Fruit fly (Drosophila melanogaster) whole organism, embryonic: Measurements from ENCODE around the gene pod1.

Source experiments
- ATbp ChIP-seq: fragments of 200-800 bp; sonication (Bioruptor generic); optimal IDR thresholded peaks from 2 replicates; lab custom pipeline; 2017; ENCODE audit warnings: missing biosample characterization, mild to moderate bottlenecking, missing genetic modification characterization, missing genetic modification reagents
- Atf-2 ChIP-seq: fragments of 200-800 bp; sonication (Bioruptor generic); optimal IDR thresholded peaks from 2 replicates; lab custom pipeline; 2016; ENCODE audit warnings: missing biosample characterization, missing genetic modification characterization
- Awh ChIP-seq: fragments of 200-800 bp; sonication (Bioruptor generic); IDR thresholded peaks from 2 replicates; pipeline ENCODE4, ENCODE4 v1.3.6; 2022; ENCODE audit warnings: missing biosample characterization, missing genetic modification characterization
- Bdp1 ChIP-seq: fragments of 200-800 bp; sonication (Bioruptor generic); optimal IDR thresholded peaks from 3 replicates; lab custom pipeline; 2016; ENCODE audit warnings: missing biosample characterization, missing genetic modification characterization
- CG10267 ChIP-seq: fragments of 200-800 bp; sonication (Bioruptor generic); optimal IDR thresholded peaks from 2 replicates; lab custom pipeline; 2018; ENCODE audit warnings: missing biosample characterization, mild to moderate bottlenecking, missing genetic modification characterization, moderate library complexity
- CG10431 ChIP-seq: fragments of 200-800 bp; sonication (Bioruptor generic); optimal IDR thresholded peaks from 3 replicates; lab custom pipeline; 2018; ENCODE audit warnings: missing biosample characterization, mild to moderate bottlenecking, missing genetic modification characterization
- CG10959 ChIP-seq: fragments of 200-800 bp; sonication (Bioruptor generic); IDR thresholded peaks from 2 replicates; pipeline ENCODE4 v1.3.6; 2022; ENCODE audit warnings: missing biosample characterization, missing genetic modification characterization
- CG11093 ChIP-seq: fragments of 200-800 bp; sonication (Bioruptor generic); IDR thresholded peaks from 3 replicates; pipeline ENCODE4 v1.3.6; 2022; ENCODE audit warnings: missing biosample characterization, missing genetic modification characterization
- CG11247 ChIP-seq: fragments of 200-800 bp; sonication (Bioruptor generic); IDR thresholded peaks from 2 replicates; pipeline ENCODE4 v1.3.6; 2022; ENCODE audit warnings: missing biosample characterization, missing genetic modification characterization
- CG12299 ChIP-seq: fragments of 200-800 bp; sonication (Bioruptor generic); optimal IDR thresholded peaks from 2 replicates; lab custom pipeline; 2018; ENCODE audit warnings: missing biosample characterization, mild to moderate bottlenecking, missing genetic modification characterization
- CG12391 ChIP-seq: fragments of 200-800 bp; sonication (Bioruptor generic); optimal IDR thresholded peaks from 3 replicates; lab custom pipeline; 2018; ENCODE audit warnings: missing biosample characterization, mild to moderate bottlenecking, missing genetic modification characterization, moderate library complexity
- CG14014 ChIP-seq: fragments of 200-800 bp; sonication (Bioruptor generic); IDR thresholded peaks from 2 replicates; pipeline ENCODE4 v1.3.6; 2022; ENCODE audit warnings: missing biosample characterization, missing genetic modification characterization
- CG15696 ChIP-seq: fragments of 200-800 bp; sonication (Bioruptor generic); optimal IDR thresholded peaks from 2 replicates; lab custom pipeline; 2019; ENCODE audit warnings: missing biosample characterization, mild to moderate bottlenecking, missing genetic modification characterization, moderate library complexity
- CG17912 ChIP-seq: fragments of 200-800 bp; sonication (Bioruptor generic); optimal IDR thresholded peaks from 2 replicates; lab custom pipeline; 2018; ENCODE audit warnings: missing biosample characterization, mild to moderate bottlenecking, missing genetic modification characterization
- CG1792 ChIP-seq: fragments of 200-800 bp; sonication (Bioruptor generic); optimal IDR thresholded peaks from 2 replicates; lab custom pipeline; 2016; ENCODE audit warnings: missing biosample characterization, missing genetic modification characterization
- CG18619 ChIP-seq: fragments of 200-800 bp; sonication (Bioruptor generic); optimal IDR thresholded peaks from 3 replicates; lab custom pipeline; 2017; ENCODE audit warnings: missing biosample characterization, mild to moderate bottlenecking, missing genetic modification characterization
- CG2678 ChIP-seq: fragments of 200-800 bp; sonication (Bioruptor generic); optimal IDR thresholded peaks from 3 replicates; lab custom pipeline; 2019; ENCODE audit warnings: missing biosample characterization, mild to moderate bottlenecking, missing genetic modification characterization, moderate library complexity
- CG31365 ChIP-seq: fragments of 200-800 bp; sonication (Bioruptor generic); optimal IDR thresholded peaks from 2 replicates; lab custom pipeline; 2018; ENCODE audit warnings: missing biosample characterization, mild to moderate bottlenecking, missing genetic modification characterization
- CG3281 ChIP-seq: fragments of 200-800 bp; sonication (Bioruptor generic); optimal IDR thresholded peaks from 3 replicates; lab custom pipeline; 2017; ENCODE audit warnings: missing biosample characterization, mild to moderate bottlenecking, missing genetic modification characterization
- CG34422 ChIP-seq: fragments of 200-800 bp; sonication (Bioruptor generic); IDR thresholded peaks from 3 replicates; pipeline ENCODE4 v1.3.6; 2022; ENCODE audit warnings: missing biosample characterization, missing genetic modification characterization
- CG6254 ChIP-seq: fragments of 200-800 bp; sonication (Bioruptor generic); optimal IDR thresholded peaks from 3 replicates; lab custom pipeline; 2017; ENCODE audit warnings: mild to moderate bottlenecking, missing biosample characterization, missing genetic modification reagents, missing genetic modification characterization
- CG7372 ChIP-seq: fragments of 200-800 bp; sonication (Bioruptor generic); IDR thresholded peaks from 2 replicates; pipeline ENCODE4 v1.3.6; 2022; ENCODE audit warnings: missing biosample characterization, missing genetic modification characterization
- CG7786 ChIP-seq: fragments of 200-800 bp; sonication (Bioruptor generic); optimal IDR thresholded peaks from 2 replicates; lab custom pipeline; 2016; ENCODE audit warnings: missing biosample characterization, missing genetic modification characterization
- CG9609 ChIP-seq: fragments of 200-800 bp; sonication (Bioruptor generic); optimal IDR thresholded peaks from 3 replicates; lab custom pipeline; 2016; ENCODE audit warnings: missing biosample characterization, missing genetic modification characterization
- ERR ChIP-seq: fragments of 200-800 bp; sonication (Bioruptor generic); optimal IDR thresholded peaks from 2 replicates; lab custom pipeline; 2016; ENCODE audit warnings: missing biosample characterization, missing genetic modification characterization
- Fer2 ChIP-seq: fragments of 200-800 bp; sonication (Bioruptor generic); optimal IDR thresholded peaks from 2 replicates; lab custom pipeline; 2018; ENCODE audit warnings: missing biosample characterization, mild to moderate bottlenecking, missing genetic modification characterization, moderate library complexity
- Gsc ChIP-seq: fragments of 200-800 bp; sonication (Bioruptor generic); IDR thresholded peaks from 2 replicates; pipeline ENCODE4 v1.3.6; 2022; ENCODE audit warnings: missing biosample characterization, missing genetic modification characterization
- H15 ChIP-seq: fragments of 200-800 bp; sonication (Bioruptor generic); IDR thresholded peaks from 3 replicates; pipeline ENCODE4 v1.3.6; 2022; ENCODE audit warnings: missing biosample characterization, missing genetic modification characterization
- H2.0 ChIP-seq: fragments of 200-800 bp; sonication (Bioruptor generic); IDR thresholded peaks from 2 replicates; pipeline ENCODE4 v1.3.6; 2022; ENCODE audit warnings: missing biosample characterization, missing genetic modification characterization
- Lim3 ChIP-seq: fragments of 200-800 bp; sonication (Bioruptor generic); IDR thresholded peaks from 2 replicates; pipeline ENCODE4 v1.3.6; 2022; ENCODE audit warnings: missing biosample characterization, missing genetic modification characterization
- Sox100B ChIP-seq: fragments of 200-800 bp; sonication (Bioruptor generic); optimal IDR thresholded peaks from 3 replicates; lab custom pipeline; 2018; ENCODE audit warnings: missing biosample characterization, mild to moderate bottlenecking, missing genetic modification characterization
- Tbp ChIP-seq: fragments of >200 bp; optimal IDR thresholded peaks from 2 replicates; lab custom pipeline; 2018; ENCODE audit warnings: missing biosample characterization, missing genetic modification characterization
- ap ChIP-seq: fragments of 200-800 bp; sonication (Bioruptor generic); IDR thresholded peaks from 2 replicates; pipeline ENCODE4 v1.3.6; 2022; ENCODE audit warnings: missing biosample characterization, missing genetic modification characterization
- ase ChIP-seq: fragments of 200-800 bp; sonication (Bioruptor generic); IDR thresholded peaks from 3 replicates; pipeline ENCODE4 v1.3.6; 2022; ENCODE audit warnings: missing biosample characterization, missing genetic modification characterization
- caup ChIP-seq: fragments of 200-800 bp; sonication (Bioruptor generic); optimal IDR thresholded peaks from 3 replicates; lab custom pipeline; 2017; ENCODE audit warnings: missing biosample characterization, mild to moderate bottlenecking, missing genetic modification characterization, moderate library complexity; ENCODE audit not compliant: severe bottlenecking
- crc ChIP-seq: fragments of 200-800 bp; sonication (Bioruptor generic); optimal IDR thresholded peaks from 2 replicates; lab custom pipeline; 2016; ENCODE audit warnings: missing biosample characterization, missing genetic modification characterization
- dysf ChIP-seq: fragments of 200-800 bp; sonication (Bioruptor generic); IDR thresholded peaks from 3 replicates; pipeline ENCODE4 v1.3.6; 2022; ENCODE audit warnings: missing biosample characterization, missing genetic modification characterization
- ems ChIP-seq: fragments of 200-800 bp; sonication (Bioruptor generic); optimal IDR thresholded peaks from 3 replicates; lab custom pipeline; 2016; ENCODE audit warnings: missing biosample characterization, missing genetic modification characterization
- esg ChIP-seq: fragments of 200-800 bp; sonication (Bioruptor generic); conservative IDR thresholded peaks from 2 replicates; pipeline ENCODE4 v1.3.6; 2022; ENCODE audit warnings: missing biosample characterization, missing genetic modification characterization
- fd3F ChIP-seq: fragments of 200-800 bp; sonication (Bioruptor generic); optimal IDR thresholded peaks from 2 replicates; lab custom pipeline; 2018; ENCODE audit warnings: missing biosample characterization, mild to moderate bottlenecking, missing genetic modification characterization, moderate library complexity
- gsb-n ChIP-seq: fragments of 200-800 bp; sonication (Bioruptor generic); optimal IDR thresholded peaks from 3 replicates; lab custom pipeline; 2018; ENCODE audit warnings: missing biosample characterization, mild to moderate bottlenecking, missing genetic modification characterization
- hb ChIP-seq: fragments of 200-800 bp; sonication (Bioruptor generic); IDR thresholded peaks from 3 replicates; pipeline ENCODE4 v1.3.6; 2022; ENCODE audit warnings: missing biosample characterization, missing genetic modification characterization; ENCODE audit not compliant: partially characterized antibody
- lmd ChIP-seq: fragments of 200-800 bp; sonication (Bioruptor generic); IDR thresholded peaks from 2 replicates; pipeline ENCODE4 v1.3.6; 2022; ENCODE audit warnings: missing biosample characterization, missing genetic modification characterization
- luna ChIP-seq: fragments of 200-800 bp; sonication (Bioruptor generic); optimal IDR thresholded peaks from 2 replicates; lab custom pipeline; 2016; ENCODE audit warnings: missing biosample characterization, missing genetic modification characterization
- mirr ChIP-seq: fragments of 200-800 bp; sonication (Bioruptor generic); optimal IDR thresholded peaks from 3 replicates; lab custom pipeline; 2018; ENCODE audit warnings: missing biosample characterization, mild to moderate bottlenecking, missing genetic modification characterization
- pfk ChIP-seq: fragments of 200-800 bp; sonication (Bioruptor generic); optimal IDR thresholded peaks from 2 replicates; lab custom pipeline; 2018; ENCODE audit warnings: missing biosample characterization, mild to moderate bottlenecking, missing genetic modification characterization, moderate library complexity
- pita ChIP-seq: fragments of 200-800 bp; sonication (Bioruptor generic); optimal IDR thresholded peaks from 2 replicates; lab custom pipeline; 2017; ENCODE audit warnings: missing biosample characterization, mild to moderate bottlenecking, missing genetic modification characterization
- toy ChIP-seq: fragments of 200-800 bp; sonication (Bioruptor generic); IDR thresholded peaks from 2 replicates; pipeline ENCODE4 v1.3.6; 2022; ENCODE audit warnings: missing biosample characterization, missing genetic modification characterization
- unc-4 ChIP-seq: fragments of 200-800 bp; sonication (Bioruptor generic); IDR thresholded peaks from 2 replicates; pipeline ENCODE4 v1.3.6; 2022; ENCODE audit warnings: missing biosample characterization, missing genetic modification characterization; ENCODE audit not compliant: partially characterized antibody
- zen ChIP-seq: fragments of 200-800 bp; sonication (Bioruptor generic); optimal IDR thresholded peaks from 3 replicates; lab custom pipeline; 2018; ENCODE audit warnings: missing biosample characterization, mild to moderate bottlenecking, missing genetic modification characterization, moderate library complexity

pod1 gene

DNA sequence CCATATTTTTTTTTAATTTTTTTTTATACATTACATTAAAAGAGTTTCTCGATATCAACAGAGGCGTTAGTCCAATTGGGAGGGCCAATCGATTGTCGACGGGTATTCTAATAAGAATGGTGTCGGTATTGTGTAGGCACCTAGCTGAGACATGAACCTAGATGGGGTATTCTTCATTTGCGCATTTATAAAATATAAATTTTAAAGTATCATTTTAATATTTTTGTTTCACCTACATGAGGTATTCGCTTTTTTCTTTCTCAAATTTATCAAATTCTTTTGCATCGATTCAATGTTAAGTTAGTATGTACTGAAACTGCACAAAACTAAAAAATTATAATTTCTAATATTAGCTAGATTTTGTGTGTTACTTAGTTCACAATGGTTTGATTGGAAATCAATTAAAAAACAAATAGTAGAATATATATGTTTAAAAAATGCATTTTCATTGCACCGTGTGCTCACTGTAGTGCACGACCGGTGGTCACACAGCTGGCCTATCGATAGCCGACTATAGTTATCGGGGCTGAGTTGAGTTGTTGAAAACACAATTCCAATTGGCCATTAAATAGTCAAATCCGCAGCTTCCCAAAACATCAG, 40.5 kb downstream of the pod1 start, which contains the start of the genes CG14435 and Tmf (continued):
- TF ChIP-seq CG14014 (GFP tag; lab: Robert Waterston, UW) (peak; percentile 87), pita (GFP tag; lab: Kevin White, UChicago) (peak; percentile 47), CG12299 (tag; lab: Kevin White, UChicago) (peak; percentile 62), CG3281 (GFP tag; lab: Kevin White, UChicago) (peak; percentile 83), CG10267 (tag; lab: Kevin White, UChicago) (peak; percentile 75), CG10431 (peak; percentile 57), CG2678 (peak; percentile 90), CG1792 (peak; percentile 15), esg (GFP tag; lab: Robert Waterston, UW) (peak; percentile 85), Gsc (GFP tag; lab: Robert Waterston, UW) (peak; percentile 71), unc-4 (GFP tag; lab: Robert Waterston, UW) (peak; percentile 55; the same call in 1 of the 2 replicates), CG31365 (tag; lab: Kevin White, UChicago) (no peak), CG12391 (peak; percentile 92), Tbp (GFP tag; lab: Kevin White, UChicago) (no peak), ap (GFP tag; lab: Robert Waterston, UW) (peak; percentile 71), CG11247 (peak; percentile 85), CG7372 (GFP tag; lab: Robert Waterston, UW) (peak; percentile 85), Bdp1 (GFP tag; lab: Kevin White, UChicago) (peak; percentile 50), caup (peak; percentile 80), zen (peak; percentile 79), ase (GFP tag; lab: Robert Waterston, UW) (peak; percentile 85), Fer2 (tag; lab: Kevin White, UChicago) (peak; percentile 69), mirr (GFP tag; lab: Kevin White, UChicago) (peak; percentile 49), pfk (GFP tag; lab: Kevin White, UChicago) (no peak), dysf (GFP tag; lab: Robert Waterston, UW) (peak; percentile 91), toy (GFP tag; lab: Robert Waterston, UW) (peak; percentile 65), CG9609 (GFP tag; lab: Kevin White, UChicago) (peak; percentile 18), hb (GFP tag; lab: Robert Waterston, UW) (0 out of 3 replicates have a peak, but pooled peaks have one; percentile 48), CG7786 (GFP tag; lab: Kevin White, UChicago) (peak; percentile 55), H15 (GFP tag; lab: Robert Waterston, UW) (peak; percentile 82), fd3F (GFP tag; lab: Kevin White, UChicago) (peak; percentile 83), Lim3 (GFP tag; lab: Robert Waterston, UW) (peak; percentile 69; the same call in 1 of the 2 replicates), CG17912 (GFP tag; lab: Kevin White, UChicago) (peak; percentile 12), CG34422 (peak; percentile 92), gsb-n (tag; lab: Kevin White, UChicago) (peak; percentile 67), CG18619 (GFP tag; lab: Kevin White, UChicago) (peak; percentile 83), H2.0 (GFP tag; lab: Robert Waterston, UW) (peak; percentile 76), crc (no peak), CG6254 (peak; percentile 53), CG10959 (GFP tag; lab: Robert Waterston, UW) (peak; percentile 73), Sox100B (GFP tag; lab: Kevin White, UChicago) (peak; percentile 81), luna (GFP tag; lab: Kevin White, UChicago) (no peak), CG11093 (GFP tag; lab: Robert Waterston, UW) (peak; percentile 85), CG15696 (peak; percentile 86), lmd (GFP tag; lab: Robert Waterston, UW) (peak; percentile 89), Atf-2 (GFP tag; lab: Kevin White, UChicago) (peak; percentile 23), ERR (no peak), Awh (GFP tag; lab: Robert Waterston, UW) (peak; percentile 60; the same call in 1 of the 2 replicates), ems (peak; percentile 22), ATbp (peak; percentile 49)
